Worm (Caenorhabditis elegans) whole organism, L3 larva: ENCODE measurements around the gene C01B10.44.

Experiments
- fkh-2 ChIP-seq: fragments of 150-350 bp; optimal IDR thresholded peaks from 2 replicates; lab custom pipeline; 2014; ENCODE audit warnings: missing biosample characterization, missing genetic modification reagents, missing genetic modification characterization
- lin-15B ChIP-seq: fragments of 150-350 bp; optimal IDR thresholded peaks from 2 replicates; lab custom pipeline; 2014; ENCODE audit warnings: missing biosample characterization, missing genetic modification characterization
- nhr-237 ChIP-seq: fragments of 150-350 bp; optimal IDR thresholded peaks from 2 replicates; lab custom pipeline; 2014; ENCODE audit warnings: missing biosample characterization, missing genetic modification characterization
- pha-4 ChIP-seq: fragments of 150-350 bp; optimal IDR thresholded peaks from 2 replicates; lab custom pipeline; 2014; ENCODE audit warnings: missing biosample characterization, missing genetic modification reagents, missing genetic modification characterization
- ztf-4 ChIP-seq: fragments of 150-350 bp; optimal IDR thresholded peaks from 2 replicates; lab custom pipeline; 2014; ENCODE audit warnings: missing biosample characterization, missing genetic modification characterization

DNA sequence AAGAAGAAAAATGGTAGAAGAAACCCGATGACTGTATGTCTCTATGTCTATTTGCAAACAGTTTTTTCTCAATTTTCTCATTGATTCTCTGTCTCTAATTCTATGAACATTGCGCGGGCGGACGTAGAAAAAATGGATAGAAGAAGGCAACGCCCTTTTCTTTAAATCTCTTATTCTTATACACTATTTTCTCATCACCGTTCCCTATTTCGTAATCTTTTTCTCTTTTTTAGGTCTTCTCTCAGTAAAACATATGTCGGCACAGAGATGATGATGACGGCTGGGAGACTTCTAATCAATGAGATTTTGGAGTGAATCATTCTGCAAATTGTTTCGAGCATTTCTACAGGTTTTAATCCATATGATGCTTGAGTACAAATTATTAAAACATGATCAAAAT, 1.3 kb upstream of the C01B10.44 start:
- peak; percentile 36 for TF ChIP-seq pha-4 (tag; lab: Kevin White, UChicago)
- TF ChIP-seq nhr-237 (tag; lab: Kevin White, UChicago): no peak
- TF ChIP-seq fkh-2: no peak
- no peak for TF ChIP-seq ztf-4 (tag; lab: Kevin White, UChicago)
- no peak for TF ChIP-seq lin-15B (tag; lab: Kevin White, UChicago)
